Worm (Caenorhabditis elegans): ENCODE results near the gene W03A5.6.
A peak's percentile ranks its signal among the peaks of the same experiment; 100 is the strongest.

W03A5.6 gene

ce11 chrIII:5469090-5469489 lies 28.6 kb upstream of the W03A5.6 start:
- TF ChIP-seq unc-62 (GFP tag; optimal IDR thresholded peaks at IDR 0.05) (no peak), zag-1 (tag; optimal IDR thresholded peaks at IDR 0.05) (no peak), C34F6.9 (tag; optimal IDR thresholded peaks at IDR 0.05) (no peak), ztf-11 (tag; optimal IDR thresholded peaks at IDR 0.05) (no peak)

ce11 chrIII:5464850-5465249 lies 24.4 kb upstream of the W03A5.6 start:
- TF ChIP-seq zag-1 (tag; optimal IDR thresholded peaks at IDR 0.05) (no peak), nhr-21 (tag; optimal IDR thresholded peaks at IDR 0.05) (peak; percentile 57), sma-9 (GFP tag; optimal IDR thresholded peaks at IDR 0.05) (peak; percentile 65), sma-9 (tag; optimal IDR thresholded peaks at IDR 0.05) (no peak), fos-1 (tag; optimal IDR thresholded peaks at IDR 0.05) (peak; percentile 29), elt-1 (tag; optimal IDR thresholded peaks at IDR 0.05) (no peak), sma-3 (GFP tag; optimal IDR thresholded peaks at IDR 0.05) (peak; percentile 46)

ce11 chrIII:5464077-5464476 lies 23.6 kb upstream of the W03A5.6 start, which contains the start of gene F48E8.2:
F48E8.2 (plus strand) TSS chrIII:5464377.
- TF ChIP-seq gmeb-1 (tag; optimal IDR thresholded peaks at IDR 0.05) (no peak), ceh-16 (tag; optimal IDR thresholded peaks at IDR 0.05) (no peak), crh-2 (tag; optimal IDR thresholded peaks at IDR 0.05) (no peak), ZK546.5 (tag; optimal IDR thresholded peaks at IDR 0.05) (no peak), ztf-4 (tag; optimal IDR thresholded peaks at IDR 0.05) (no peak), unc-62 (GFP tag; optimal IDR thresholded peaks at IDR 0.05) (no peak), lsy-2 (tag; optimal IDR thresholded peaks at IDR 0.05) (no peak), ztf-1 (GFP tag; conservative IDR thresholded peaks at IDR 0.05) (no peak), elt-3 (tag; optimal IDR thresholded peaks at IDR 0.05) (no peak), blmp-1 (tag; optimal IDR thresholded peaks at IDR 0.05; ENCODE audit: insufficient read depth) (no peak), C34F6.9 (tag; optimal IDR thresholded peaks at IDR 0.05) (no peak), nhr-10 (tag; optimal IDR thresholded peaks at IDR 0.05) (no peak), F13H6.1 (tag; optimal IDR thresholded peaks at IDR 0.05) (no peak), mdl-1 (tag; optimal IDR thresholded peaks at IDR 0.05) (no peak), nhr-25 (tag; optimal IDR thresholded peaks at IDR 0.05) (no peak), fos-1 (tag; optimal IDR thresholded peaks at IDR 0.05) (no peak), ama-1 (optimal IDR thresholded peaks at IDR 0.05) (no peak), nhr-23 (tag; optimal IDR thresholded peaks at IDR 0.05) (no peak), unc-55 (GFP tag; optimal IDR thresholded peaks at IDR 0.05) (no peak), lin-11 (tag; optimal IDR thresholded peaks at IDR 0.05) (no peak)

ce11 chrIII:5461079-5461478 lies 20.6 kb upstream of the W03A5.6 start, which contains the start of gene F48E8.3:
F48E8.3 (plus strand) TSS chrIII:5461379.
- TF ChIP-seq elt-1 (tag; optimal IDR thresholded peaks at IDR 0.05): no peak
- no peak for TF ChIP-seq nhr-23 (tag; optimal IDR thresholded peaks at IDR 0.05)
- TF ChIP-seq nhr-6 (tag; optimal IDR thresholded peaks at IDR 0.05): no peak
- TF ChIP-seq aly-2 (tag; optimal IDR thresholded peaks at IDR 0.05): no peak
- TF ChIP-seq lsy-2 (tag; optimal IDR thresholded peaks at IDR 0.05): no peak
- TF ChIP-seq nhr-237 (tag; optimal IDR thresholded peaks at IDR 0.05): no peak
- TF ChIP-seq sma-3 (GFP tag; optimal IDR thresholded peaks at IDR 0.05): no peak
- TF ChIP-seq snpc-4 (tag; optimal IDR thresholded peaks at IDR 0.05): no peak
- no peak for TF ChIP-seq sma-9 (GFP tag; optimal IDR thresholded peaks at IDR 0.05)
- no peak for TF ChIP-seq sma-9 (tag; optimal IDR thresholded peaks at IDR 0.05)
- TF ChIP-seq nhr-10 (tag; optimal IDR thresholded peaks at IDR 0.05): no peak
- TF ChIP-seq unc-55 (GFP tag; optimal IDR thresholded peaks at IDR 0.05): no peak

- TF ChIP-seq crh-2 (tag; optimal IDR thresholded peaks at IDR 0.05) (no peak), nhr-25 (tag; optimal IDR thresholded peaks at IDR 0.05) (peak; percentile 54)
These were observed 12.8 kb upstream of the W03A5.6 start, which contains the start of gene F48E8.4 for ce11 chrIII:5453290-5453689. F48E8.4 (plus strand) TSS chrIII:5453590.

- no peak for TF ChIP-seq sma-3 (GFP tag; optimal IDR thresholded peaks at IDR 0.05)
- TF ChIP-seq R02D3.7 (tag; optimal IDR thresholded peaks at IDR 0.05): no peak
- no peak for TF ChIP-seq nhr-11 (tag; optimal IDR thresholded peaks at IDR 0.05)
- TF ChIP-seq mbf-1 (tag; optimal IDR thresholded peaks at IDR 0.05): no peak
- TF ChIP-seq lin-11 (tag; optimal IDR thresholded peaks at IDR 0.05): no peak
- no peak for TF ChIP-seq elt-3 (tag; optimal IDR thresholded peaks at IDR 0.05)
- no peak for TF ChIP-seq lsy-2 (tag; optimal IDR thresholded peaks at IDR 0.05)
- TF ChIP-seq ceh-82 (tag; optimal IDR thresholded peaks at IDR 0.05): no peak
- TF ChIP-seq lin-39 (tag; optimal IDR thresholded peaks at IDR 0.05): no peak
- TF ChIP-seq lin-13 (GFP tag; optimal IDR thresholded peaks at IDR 0.05): no peak
- TF ChIP-seq zag-1 (tag; optimal IDR thresholded peaks at IDR 0.05): no peak
- TF ChIP-seq nhr-77 (tag; optimal IDR thresholded peaks at IDR 0.05): no peak
- TF ChIP-seq snpc-4 (tag; optimal IDR thresholded peaks at IDR 0.05): no peak
- TF ChIP-seq peb-1 (tag; optimal IDR thresholded peaks at IDR 0.05): no peak
- TF ChIP-seq fos-1 (tag; optimal IDR thresholded peaks at IDR 0.05): no peak
- no peak for TF ChIP-seq unc-55 (GFP tag; optimal IDR thresholded peaks at IDR 0.05)
- TF ChIP-seq Y55F3AM.14 (GFP tag; optimal IDR thresholded peaks at IDR 0.05): no peak
- TF ChIP-seq nhr-6 (tag; optimal IDR thresholded peaks at IDR 0.05): no peak
These were observed 10.0 kb upstream of the W03A5.6 start, which contains the start of gene paa-1 for ce11 chrIII:5450430-5450829. paa-1 (plus strand) TSS chrIII:5450730.

Data from whole organism, L2 larva.